Worm (Caenorhabditis elegans): ENCODE measurements around the gene Y26E6A.2.
"Not testable (repeated sequence)": the region's sequence is repeated elsewhere in the genome, so short reads cannot be mapped to it uniquely, and the experiment has no call there.

Y26E6A.2 gene

ce11 chrX:13940287-13940686 lies 26.1 kb upstream of the Y26E6A.2 start:
- TF ChIP-seq ceh-58 (GFP tag; IDR thresholded peaks at IDR 0.05): 0 out of 2 replicates have a peak, but pooled peaks have one; percentile 44
- TF ChIP-seq efl-1 (GFP tag; optimal IDR thresholded peaks at IDR 0.05): no peak

ce11 chrX:13939388-13939787 lies 25.2 kb upstream of the Y26E6A.2 start:
- TF ChIP-seq tbx-9 (tag; optimal IDR thresholded peaks at IDR 0.05; ENCODE audit: borderline replicate concordance): no peak
- no peak for TF ChIP-seq K11D2.4 (GFP tag; IDR thresholded peaks at IDR 0.05)
- TF ChIP-seq mxl-1 (tag; optimal IDR thresholded peaks at IDR 0.05): no peak
- TF ChIP-seq zfh-2 (GFP tag; conservative IDR thresholded peaks at IDR 0.05): no peak
- TF ChIP-seq cebp-2 (GFP tag; IDR thresholded peaks at IDR 0.05): no peak
- no peak for TF ChIP-seq egl-18 (GFP tag; IDR thresholded peaks at IDR 0.05)
- TF ChIP-seq lin-54 (GFP tag; optimal IDR thresholded peaks at IDR 0.05): no peak
- TF ChIP-seq dpff-1 (tag; optimal IDR thresholded peaks at IDR 0.05): no peak
- TF ChIP-seq gei-17 (GFP tag; optimal IDR thresholded peaks at IDR 0.05): no peak
- TF ChIP-seq unc-62 (GFP tag; optimal IDR thresholded peaks at IDR 0.05): no peak
- TF ChIP-seq ceh-40 (GFP tag; IDR thresholded peaks at IDR 0.05): no peak
- TF ChIP-seq Y67H2A.10 (GFP tag; conservative IDR thresholded peaks at IDR 0.05): no peak
- TF ChIP-seq lin-35 (GFP tag; optimal IDR thresholded peaks at IDR 0.05): no peak
- no peak for TF ChIP-seq F49E8.2 (tag; optimal IDR thresholded peaks at IDR 0.05; ENCODE audit: insufficient read depth)
- no peak for TF ChIP-seq pha-4 (tag; optimal IDR thresholded peaks at IDR 0.05)
- TF ChIP-seq tlf-1 (GFP tag; optimal IDR thresholded peaks at IDR 0.05): no peak
- TF ChIP-seq F33H1.4 (GFP tag; IDR thresholded peaks at IDR 0.05): no peak
- no peak for TF ChIP-seq lin-40 (tag; optimal IDR thresholded peaks at IDR 0.05)
- TF ChIP-seq snpc-1.1 (tag; optimal IDR thresholded peaks at IDR 0.05; ENCODE audit: insufficient read depth): no peak
- no peak for TF ChIP-seq repo-1 (tag; optimal IDR thresholded peaks at IDR 0.05)

ce11 chrX:13937910-13938309 lies 23.7 kb upstream of the Y26E6A.2 start:
- TF ChIP-seq athp-1 (tag; optimal IDR thresholded peaks at IDR 0.05): no peak
- no peak for TF ChIP-seq hlh-12 (tag; optimal IDR thresholded peaks at IDR 0.05)
- no peak for TF ChIP-seq F57C9.4 (tag; optimal IDR thresholded peaks at IDR 0.05)
- no peak for TF ChIP-seq ekl-4 (GFP tag; IDR thresholded peaks at IDR 0.05)
- no peak for TF ChIP-seq F52B5.7 (tag; optimal IDR thresholded peaks at IDR 0.05)
- no peak for TF ChIP-seq let-526 (GFP tag; IDR thresholded peaks at IDR 0.05)
- TF ChIP-seq ceh-27 (GFP tag; optimal IDR thresholded peaks at IDR 0.05): no peak

ce11 chrX:13937350-13937749 lies 23.2 kb upstream of the Y26E6A.2 start:
- TF ChIP-seq cebp-2 (GFP tag; IDR thresholded peaks at IDR 0.05) (no peak), rpc-1 (optimal IDR thresholded peaks at IDR 0.05) (no peak), rpc-1 (tag; optimal IDR thresholded peaks at IDR 0.05) (no peak), K11D2.4 (GFP tag; IDR thresholded peaks at IDR 0.05) (no peak), nhr-80 (tag; optimal IDR thresholded peaks at IDR 0.05) (peak; percentile 35)

- peak; percentile 32 for TF ChIP-seq ztf-26 (tag; optimal IDR thresholded peaks at IDR 0.05)
- no peak for TF ChIP-seq F33H1.4 (GFP tag; IDR thresholded peaks at IDR 0.05)
These were observed 22.5 kb upstream of the Y26E6A.2 start for ce11 chrX:13936719-13937118.

- TF ChIP-seq dox-1 (GFP tag; IDR thresholded peaks at IDR 0.05): peak; percentile 12; the same call in 1 of the 2 replicates
- TF ChIP-seq zfh-2 (GFP tag; conservative IDR thresholded peaks at IDR 0.05): peak; percentile 45; the same call in 1 of the 2 replicates
- TF ChIP-seq egrh-3 (GFP tag; IDR thresholded peaks at IDR 0.05): peak; percentile 64; the same call in 1 of the 2 replicates
- TF ChIP-seq rpc-1 (optimal IDR thresholded peaks at IDR 0.05): not testable (repeated sequence)
- TF ChIP-seq rpc-1 (tag; optimal IDR thresholded peaks at IDR 0.05): peak; percentile 37
These were observed 21.4 kb upstream of the Y26E6A.2 start for ce11 chrX:13935615-13936014.

Measured in whole organism, young adult.